Worm (Caenorhabditis elegans) whole organism, L1 larva: Measurements from ENCODE around the gene F49A5.10.

ENCODE experiments used
- lin-39 ChIP-seq: fragments of 150-350 bp; optimal IDR thresholded peaks from 2 replicates; lab custom pipeline; 2014; ENCODE audit warnings: missing biosample characterization, missing genetic modification reagents, missing genetic modification characterization
- pqm-1 ChIP-seq: sonication (generic microtip); optimal IDR thresholded peaks from 3 replicates; lab custom pipeline; 2017; ENCODE audit warnings: missing biosample characterization, missing genetic modification characterization

DNA sequence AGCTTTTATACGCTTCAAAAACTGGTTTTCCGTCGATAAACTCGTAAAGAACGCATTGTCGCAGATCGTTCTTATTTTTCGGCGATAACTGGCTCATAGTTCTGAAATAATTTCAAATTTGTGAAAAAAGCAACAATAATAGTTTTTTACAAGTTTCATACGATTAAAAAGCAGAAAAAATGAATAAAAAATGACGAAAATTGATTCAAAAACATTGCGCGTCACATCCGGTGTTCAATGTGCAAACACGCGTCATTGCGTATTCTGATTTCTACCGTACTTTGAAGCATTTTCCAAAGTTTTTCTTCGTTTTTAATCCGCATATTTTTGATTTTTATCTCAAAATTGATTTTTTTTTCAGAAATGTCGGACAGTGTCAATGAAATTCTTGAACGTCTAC, 43.3 kb downstream of the F49A5.10 start, which contains the start of the genes fbxa-206 and Y102A5C.2:
- TF ChIP-seq lin-39 (tag; lab: Kevin White, UChicago) (no peak), pqm-1 (tag; lab: Kevin White, UChicago) (no peak)
